Fruit fly (Drosophila melanogaster) Kc167 (cell line): ENCODE results near the gene eIF3g1.

ENCODE experiments used
- Myc ChIP-seq: fragments of >200 bp; optimal IDR thresholded peaks from 2 replicates; lab custom pipeline; 2017; ENCODE audit warnings: missing external identifiers
- Sin3A ChIP-seq: fragments of >200 bp; optimal IDR thresholded peaks from 2 replicates; lab custom pipeline; 2018; ENCODE audit warnings: missing external identifiers
- h ChIP-seq: fragments of >200 bp; optimal IDR thresholded peaks from 3 replicates; lab custom pipeline; 2018; ENCODE audit warnings: missing external identifiers
- insv ChIP-seq: fragments of >200 bp; optimal IDR thresholded peaks from 3 replicates; lab custom pipeline; 2018; ENCODE audit warnings: missing external identifiers
- psq ChIP-seq: fragments of >200 bp; optimal IDR thresholded peaks from 2 replicates; lab custom pipeline; 2017; ENCODE audit warnings: missing external identifiers
- ttk ChIP-seq: sonication (Bioruptor generic); optimal IDR thresholded peaks from 2 replicates; lab custom pipeline; 2017; ENCODE audit warnings: missing external identifiers

Gene eIF3g1

DNA sequence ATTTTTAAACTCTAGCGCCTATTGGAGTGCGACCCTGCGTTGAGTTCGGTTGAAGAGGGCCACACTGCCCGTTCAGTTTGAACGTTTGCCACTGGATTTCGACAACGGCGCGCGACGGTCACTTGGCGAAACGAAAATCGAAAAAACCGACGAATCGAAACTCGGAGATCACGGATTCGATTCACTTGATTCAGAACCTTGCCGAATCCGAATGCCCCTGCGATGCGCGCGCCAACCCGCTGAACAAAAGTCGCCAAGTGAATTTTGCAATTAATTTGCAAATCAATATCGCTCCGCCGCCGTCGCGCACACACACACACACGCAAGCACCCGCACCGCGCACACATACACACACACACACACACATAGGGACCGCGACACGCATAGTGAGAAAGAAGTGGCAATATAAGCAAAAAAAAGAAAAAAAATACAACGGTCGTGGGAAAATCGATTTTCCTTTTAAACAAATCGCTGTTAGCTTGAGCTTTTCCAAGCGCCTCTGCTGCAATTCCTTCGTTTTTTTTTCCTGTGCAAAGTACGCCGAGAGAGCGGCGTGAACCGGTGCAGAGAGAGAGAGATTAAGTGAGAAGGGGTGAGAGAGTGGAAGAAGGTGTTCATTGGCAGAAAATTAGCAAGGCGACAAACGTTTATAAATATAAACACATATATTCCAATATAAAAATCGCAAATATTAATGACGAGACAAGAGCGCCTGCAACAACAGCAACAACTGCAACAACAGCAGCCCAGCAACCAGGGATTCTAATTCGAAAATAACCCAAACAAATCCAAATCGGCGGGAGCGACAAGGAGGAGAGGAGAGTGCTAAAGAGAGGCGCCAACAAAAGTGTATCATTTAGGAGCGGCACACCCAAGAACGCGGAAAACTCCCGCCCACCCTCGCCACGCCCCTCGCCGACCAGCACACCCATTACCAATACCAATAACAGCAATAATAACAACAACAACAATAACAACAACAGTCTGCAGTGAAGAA lies 21.4 kb downstream of the eIF3g1 start, which contains the start of gene egh:
Gene egh, plus strand, starts transcription at position 89 of the 997 bp plus-strand sequence.
- TF ChIP-seq ttk (no peak), insv (no peak), Sin3A (lab: Kevin White, UChicago) (no peak), h (no peak), Myc (no peak), psq (lab: Kevin White, UChicago) (no peak)

DNA sequence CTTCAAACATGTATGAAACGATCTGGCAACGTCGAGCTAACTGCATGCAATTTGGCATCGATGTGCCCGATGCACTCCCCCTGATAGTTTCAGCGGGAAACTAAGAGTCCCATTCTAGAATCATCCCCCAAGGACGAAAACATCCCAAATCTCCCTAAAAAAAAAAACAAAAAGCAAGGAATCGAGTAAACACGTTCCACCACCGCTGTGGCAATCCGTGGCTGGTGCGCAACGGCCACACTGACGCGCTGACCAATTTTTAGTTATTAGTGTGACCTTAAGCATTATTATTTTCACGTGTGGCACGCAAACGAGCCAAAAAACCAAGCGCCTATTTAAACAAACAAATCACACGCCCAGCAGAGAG lies 24.4 kb downstream of the eIF3g1 start, which contains the start of gene wds:
Gene wds, plus strand, starts transcription at position 265 of the 367 bp plus-strand sequence.
- TF ChIP-seq h (no peak), psq (lab: Kevin White, UChicago) (no peak), ttk (no peak), Myc (no peak), Sin3A (lab: Kevin White, UChicago) (no peak), insv (no peak)

DNA sequence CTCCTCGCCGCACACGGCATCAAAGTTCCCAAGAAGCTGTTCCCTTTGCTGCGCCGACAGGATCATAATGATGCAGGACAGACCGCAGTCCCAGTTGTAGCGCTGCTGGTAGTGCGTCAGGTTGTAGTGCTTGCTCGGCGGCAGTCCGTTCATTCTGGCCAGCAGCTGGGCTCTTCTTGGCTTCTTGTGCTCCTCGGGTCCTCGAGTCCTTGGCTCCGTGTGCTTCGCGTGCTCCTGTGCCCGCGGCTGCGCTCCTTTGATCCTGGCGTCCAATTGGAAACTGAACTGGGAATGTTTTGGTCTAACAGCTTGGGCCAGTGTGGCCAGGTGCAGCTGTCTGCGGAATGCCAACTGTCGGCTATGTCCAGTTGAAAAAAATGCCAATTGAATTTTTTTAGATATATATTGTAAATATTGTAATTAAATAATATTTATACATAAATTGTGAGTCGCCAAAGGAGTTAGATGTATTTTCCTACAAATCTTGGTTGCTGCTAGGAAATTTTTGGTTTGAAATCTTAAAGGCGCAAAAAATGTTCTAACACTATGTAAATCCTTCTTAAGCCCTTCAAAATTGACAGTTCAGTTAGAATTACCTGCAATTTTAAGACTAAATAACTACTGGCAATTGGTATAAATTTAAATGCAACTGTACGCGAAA lies 25.0 kb downstream of the eIF3g1 start, which contains the start of gene CG13760:
Gene CG13760, minus strand, starts transcription at position 645 of the 661 bp plus-strand sequence.
- TF ChIP-seq ttk (no peak), Myc (no peak), Sin3A (lab: Kevin White, UChicago) (no peak), h (no peak), psq (lab: Kevin White, UChicago) (no peak), insv (no peak)

DNA sequence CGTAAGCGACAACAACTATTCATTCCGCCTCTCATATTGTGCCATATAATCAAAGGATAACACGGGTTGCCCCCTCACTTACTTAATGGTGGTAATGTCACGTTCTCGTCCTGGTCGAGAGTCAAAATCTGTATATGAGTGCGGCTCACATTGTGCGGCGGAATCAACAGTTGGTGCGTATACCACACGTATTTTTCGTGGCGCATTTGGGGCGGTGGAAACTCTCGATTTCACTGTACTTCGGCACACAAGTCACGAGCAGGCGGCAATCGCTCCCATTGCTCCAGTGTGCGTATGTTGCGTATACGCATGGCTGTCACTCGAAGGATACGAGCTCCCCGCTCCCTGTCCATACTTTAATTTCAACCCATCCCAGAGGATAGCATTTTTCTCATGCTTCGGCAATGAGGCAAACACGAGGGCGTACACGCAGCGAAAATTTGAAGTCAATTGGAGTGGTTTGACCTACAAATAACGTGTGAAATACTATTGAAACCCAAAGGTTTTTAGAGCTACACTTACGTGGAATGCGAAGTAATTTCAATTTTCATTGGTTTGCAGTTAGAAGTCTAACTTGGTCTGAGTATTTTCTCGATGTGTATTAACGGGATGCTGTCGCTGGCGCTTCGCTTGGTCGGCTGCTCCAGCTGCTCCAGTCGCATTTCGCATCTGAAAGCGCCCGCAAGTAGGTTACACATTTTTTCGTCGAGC lies 28.2 kb downstream of the eIF3g1 start:
- TF ChIP-seq Sin3A (lab: Kevin White, UChicago) (no peak), h (no peak), Myc (no peak), ttk (no peak), psq (lab: Kevin White, UChicago) (no peak), insv (no peak)

DNA sequence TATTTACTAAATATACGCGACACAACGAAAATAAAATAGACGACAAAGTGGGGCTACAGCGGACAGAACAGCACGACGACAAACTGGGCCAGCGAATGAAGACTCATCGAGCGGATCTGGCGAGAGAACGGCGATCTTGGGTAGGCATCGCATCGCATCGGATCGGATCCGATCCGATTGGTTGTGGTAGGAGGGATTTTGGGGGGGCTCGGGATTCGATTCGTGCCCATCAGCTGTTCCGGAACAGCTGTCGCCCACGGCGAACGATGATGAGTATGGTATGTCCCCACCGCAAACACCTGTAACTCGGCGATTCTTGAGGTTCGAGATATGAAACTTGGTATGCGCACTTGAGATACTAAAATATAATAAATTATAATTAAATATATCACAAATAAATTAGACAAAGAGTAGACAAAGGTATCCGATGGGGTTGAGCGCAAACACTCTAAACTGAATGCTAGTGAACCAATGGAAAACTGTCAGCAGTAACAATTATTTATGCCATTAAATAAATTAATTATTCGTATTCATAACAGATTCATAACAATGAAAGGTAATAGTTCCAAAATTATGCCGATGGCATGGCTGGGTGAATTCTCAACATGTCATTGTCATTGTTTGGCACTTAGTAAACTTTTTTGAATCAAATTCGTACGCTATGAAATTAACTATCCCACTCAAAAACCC lies 29.7 kb downstream of the eIF3g1 start, which contains the start of the genes Vha36-3 and AANATL7:
Gene Vha36-3, minus strand, starts transcription at position 242 of the 690 bp plus-strand sequence.
Gene AANATL7, plus strand, starts transcription at position 640 of the 690 bp plus-strand sequence.
- TF ChIP-seq ttk (no peak), Myc (no peak), insv (no peak), psq (lab: Kevin White, UChicago) (no peak), h (no peak), Sin3A (lab: Kevin White, UChicago) (no peak)
